Fruit fly (Drosophila melanogaster): ENCODE measurements around the gene Keap1.

Keap1 gene

dm6 chr3R:17056183-17056904 lies 23.4 kb downstream of the Keap1 start:
- TF ChIP-seq Pif1B (GFP tag; optimal IDR thresholded peaks at IDR 0.05), result peak; percentile 60
- TF ChIP-seq CG32121 (GFP tag; IDR thresholded peaks at IDR 0.05), result peak; percentile 60
- peak; percentile 51 for TF ChIP-seq CG15710 (tag; optimal IDR thresholded peaks at IDR 0.05)
- TF ChIP-seq CG12605 (GFP tag; IDR thresholded peaks at IDR 0.05), result peak; percentile 61
- peak; percentile 63 for TF ChIP-seq Snoo (tag; optimal IDR thresholded peaks at IDR 0.05)
- TF ChIP-seq gl (tag; optimal IDR thresholded peaks at IDR 0.05), result peak; percentile 72
- TF ChIP-seq CG17806 (tag; optimal IDR thresholded peaks at IDR 0.05), result no peak
- TF ChIP-seq CG4496 (GFP tag; IDR thresholded peaks at IDR 0.05), result peak; percentile 74
- peak; percentile 18 for TF ChIP-seq CG8159 (tag; optimal IDR thresholded peaks at IDR 0.05)
- no peak for TF ChIP-seq CG34367 (tag; optimal IDR thresholded peaks at IDR 0.05)
- peak; percentile 40 for TF ChIP-seq D1 (tag; optimal IDR thresholded peaks at IDR 0.05)
- TF ChIP-seq CG9948 (tag; optimal IDR thresholded peaks at IDR 0.05), result no peak
- peak; percentile 85 for TF ChIP-seq EcR (GFP tag; optimal IDR thresholded peaks at IDR 0.05)
- TF ChIP-seq Ets98B (GFP tag; IDR thresholded peaks at IDR 0.05), result peak; percentile 74; the same call in 1 of the 2 replicates
- no peak for TF ChIP-seq CG10348 (GFP tag; IDR thresholded peaks at IDR 0.05)
- peak; percentile 46; the same call in 1 of the 2 replicates for TF ChIP-seq rn (GFP tag; IDR thresholded peaks at IDR 0.05)
- peak; percentile 24 for TF ChIP-seq CG8301 (tag; optimal IDR thresholded peaks at IDR 0.05)
- TF ChIP-seq CG14655 (GFP tag; optimal IDR thresholded peaks at IDR 0.05), result peak; percentile 35
- TF ChIP-seq CG13204 (GFP tag; optimal IDR thresholded peaks at IDR 0.05), result peak; percentile 99
- TF ChIP-seq fd96Ca (GFP tag; IDR thresholded peaks at IDR 0.05), result no peak
- peak; percentile 51 for TF ChIP-seq Pif1A (GFP tag; optimal IDR thresholded peaks at IDR 0.05)

DNA sequence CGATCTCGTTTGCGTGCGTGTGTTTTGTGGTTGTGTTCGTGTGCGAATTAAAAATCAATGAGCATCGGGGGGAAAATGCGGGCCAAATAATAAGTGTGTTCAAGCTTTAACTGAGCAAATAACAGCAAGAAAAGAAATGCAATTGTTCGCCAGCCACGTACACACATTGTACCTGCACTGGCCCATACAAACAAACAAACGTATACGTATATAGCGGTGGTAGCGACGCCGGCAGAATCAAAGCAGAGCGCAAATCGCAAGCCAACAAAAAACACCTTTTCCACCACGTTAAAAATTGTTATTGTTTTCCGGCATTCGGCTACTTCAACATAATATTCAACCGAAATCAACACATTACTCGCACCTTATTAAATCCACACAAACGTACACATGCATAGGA lies 25.2 kb downstream of the Keap1 start:
- TF ChIP-seq CG4496 (GFP tag; IDR thresholded peaks at IDR 0.05) (no peak), CG32121 (GFP tag; IDR thresholded peaks at IDR 0.05) (no peak), CG10348 (GFP tag; IDR thresholded peaks at IDR 0.05) (no peak), CG9948 (tag; optimal IDR thresholded peaks at IDR 0.05) (no peak), EcR (GFP tag; optimal IDR thresholded peaks at IDR 0.05) (no peak), gl (tag; optimal IDR thresholded peaks at IDR 0.05) (no peak), Ets98B (GFP tag; IDR thresholded peaks at IDR 0.05) (no peak), rn (GFP tag; IDR thresholded peaks at IDR 0.05) (no peak), CG13204 (GFP tag; optimal IDR thresholded peaks at IDR 0.05) (no peak), D1 (tag; optimal IDR thresholded peaks at IDR 0.05) (no peak), Snoo (tag; optimal IDR thresholded peaks at IDR 0.05) (no peak)

- TF ChIP-seq Ets98B (GFP tag; IDR thresholded peaks at IDR 0.05) (no peak), CG34367 (tag; optimal IDR thresholded peaks at IDR 0.05) (peak; percentile 10), Pif1B (GFP tag; optimal IDR thresholded peaks at IDR 0.05) (peak; percentile 30), CG8159 (tag; optimal IDR thresholded peaks at IDR 0.05) (peak; percentile 4), fd96Ca (GFP tag; IDR thresholded peaks at IDR 0.05) (no peak), gl (tag; optimal IDR thresholded peaks at IDR 0.05) (no peak), CG8301 (tag; optimal IDR thresholded peaks at IDR 0.05) (no peak), CG10348 (GFP tag; IDR thresholded peaks at IDR 0.05) (no peak), rn (GFP tag; IDR thresholded peaks at IDR 0.05) (no peak), CG32121 (GFP tag; IDR thresholded peaks at IDR 0.05) (no peak; the same call in 1 of the 2 replicates), CG4496 (GFP tag; IDR thresholded peaks at IDR 0.05) (0 out of 3 replicates have a peak, but pooled peaks have one; percentile 13), D1 (tag; optimal IDR thresholded peaks at IDR 0.05) (no peak), Snoo (tag; optimal IDR thresholded peaks at IDR 0.05) (peak; percentile 25), CG17806 (tag; optimal IDR thresholded peaks at IDR 0.05) (peak; percentile 41), CG12605 (GFP tag; IDR thresholded peaks at IDR 0.05) (peak; percentile 27; the same call in 1 of the 2 replicates), CG15710 (tag; optimal IDR thresholded peaks at IDR 0.05) (peak; percentile 22), Pif1A (GFP tag; optimal IDR thresholded peaks at IDR 0.05) (peak; percentile 39), CG9948 (tag; optimal IDR thresholded peaks at IDR 0.05) (peak; percentile 29), CG14655 (GFP tag; optimal IDR thresholded peaks at IDR 0.05) (peak; percentile 5), EcR (GFP tag; optimal IDR thresholded peaks at IDR 0.05) (no peak), CG13204 (GFP tag; optimal IDR thresholded peaks at IDR 0.05) (no peak)
These were observed 26.1 kb downstream of the Keap1 start, which contains the start of gene Dad for dm6 chr3R:17053415-17054177. TSS of gene Dad (plus strand) at chr3R:17054007.

dm6 chr3R:17052465-17053149 lies 27.1 kb downstream of the Keap1 start:
- TF ChIP-seq EcR (GFP tag; optimal IDR thresholded peaks at IDR 0.05) (peak; percentile 23), Pif1B (GFP tag; optimal IDR thresholded peaks at IDR 0.05) (peak; percentile 80), CG32121 (GFP tag; IDR thresholded peaks at IDR 0.05) (no peak), fd96Ca (GFP tag; IDR thresholded peaks at IDR 0.05) (no peak), CG34367 (tag; optimal IDR thresholded peaks at IDR 0.05) (peak; percentile 75), CG9948 (tag; optimal IDR thresholded peaks at IDR 0.05) (peak; percentile 86), CG15710 (tag; optimal IDR thresholded peaks at IDR 0.05) (peak; percentile 88), Ets98B (GFP tag; IDR thresholded peaks at IDR 0.05) (no peak), D1 (tag; optimal IDR thresholded peaks at IDR 0.05) (peak; percentile 17), rn (GFP tag; IDR thresholded peaks at IDR 0.05) (no peak), CG4496 (GFP tag; IDR thresholded peaks at IDR 0.05) (peak; percentile 69), CG17806 (tag; optimal IDR thresholded peaks at IDR 0.05) (peak; percentile 86), CG13204 (GFP tag; optimal IDR thresholded peaks at IDR 0.05) (peak; percentile 90), CG12605 (GFP tag; IDR thresholded peaks at IDR 0.05) (peak; percentile 39; the same call in 1 of the 2 replicates), CG14655 (GFP tag; optimal IDR thresholded peaks at IDR 0.05) (peak; percentile 85), Pif1A (GFP tag; optimal IDR thresholded peaks at IDR 0.05) (peak; percentile 81), gl (tag; optimal IDR thresholded peaks at IDR 0.05) (peak; percentile 58), CG10348 (GFP tag; IDR thresholded peaks at IDR 0.05) (no peak), CG8159 (tag; optimal IDR thresholded peaks at IDR 0.05) (peak; percentile 91), CG8301 (tag; optimal IDR thresholded peaks at IDR 0.05) (peak; percentile 69), Snoo (tag; optimal IDR thresholded peaks at IDR 0.05) (peak; percentile 71)
